Worm (Caenorhabditis elegans): Measurements from ENCODE around the gene lido-13.

ce11 chrII:3091268-3091667 lies 37.1 kb upstream of the lido-13 start, which contains the start of gene srg-21:
- TF ChIP-seq ceh-40 (GFP tag; IDR thresholded peaks at IDR 0.05) = no peak
- TF ChIP-seq B0261.1 (tag; optimal IDR thresholded peaks at IDR 0.05) = no peak
- no peak for TF ChIP-seq Y79H2A.3 (GFP tag; conservative IDR thresholded peaks at IDR 0.05)
- TF ChIP-seq gei-17 (GFP tag; optimal IDR thresholded peaks at IDR 0.05) = no peak
- TF ChIP-seq F10E7.11 (tag; optimal IDR thresholded peaks at IDR 0.05) = no peak
- no peak for TF ChIP-seq tbp1 (GFP tag; optimal IDR thresholded peaks at IDR 0.05)
- TF ChIP-seq unc-62 (GFP tag; optimal IDR thresholded peaks at IDR 0.05) = no peak
- no peak for TF ChIP-seq efl-1 (GFP tag; optimal IDR thresholded peaks at IDR 0.05)
